Fruit fly (Drosophila melanogaster): ENCODE results near the gene LeuRS.

DNA sequence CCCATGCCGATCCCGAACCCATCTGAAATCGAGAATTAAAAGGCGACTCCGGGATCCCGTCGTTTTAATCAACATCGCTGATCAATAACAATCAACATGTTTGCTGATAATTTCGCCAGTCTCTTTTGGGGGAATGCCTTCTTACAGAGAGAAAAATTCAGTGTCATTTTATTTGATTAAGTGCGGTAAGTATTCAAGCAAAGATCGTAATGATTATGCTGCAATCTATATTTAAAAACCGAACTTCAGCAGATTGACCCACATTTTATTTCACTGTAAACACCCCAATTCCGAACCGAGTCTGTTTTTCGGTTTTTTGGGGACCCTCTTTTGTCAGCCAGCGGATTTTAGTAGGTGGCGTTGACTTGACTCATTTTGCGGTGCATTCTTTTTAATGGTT lies 39.4 kb upstream of the LeuRS start:
- no peak for TF ChIP-seq Hr83 (GFP tag; optimal IDR thresholded peaks at IDR 0.05; ENCODE audit: poor library complexity, severe bottlenecking)
- no peak for TF ChIP-seq sage (GFP tag; optimal IDR thresholded peaks at IDR 0.05)
- no peak for TF ChIP-seq pan (optimal IDR thresholded peaks at IDR 0.05)
- TF ChIP-seq dmrt93B (GFP tag; optimal IDR thresholded peaks at IDR 0.05), result peak; percentile 62
- TF ChIP-seq CG32264 (GFP tag; optimal IDR thresholded peaks at IDR 0.05), result peak; percentile 32
- peak; percentile 60 for TF ChIP-seq OdsH (GFP tag; optimal IDR thresholded peaks at IDR 0.05)
- no peak for TF ChIP-seq tai (GFP tag; optimal IDR thresholded peaks at IDR 0.05)
- TF ChIP-seq N (GFP tag; optimal IDR thresholded peaks at IDR 0.05), result no peak
- no peak for TF ChIP-seq Abd-B (GFP tag; optimal IDR thresholded peaks at IDR 0.05)
- peak; percentile 68 for TF ChIP-seq br (GFP tag; optimal IDR thresholded peaks at IDR 0.05)
- no peak for TF ChIP-seq usp (GFP tag; optimal IDR thresholded peaks at IDR 0.05)
- TF ChIP-seq Dif (GFP tag; optimal IDR thresholded peaks at IDR 0.05; ENCODE audit: partially characterized antibody), result no peak
- TF ChIP-seq Jra (GFP tag; optimal IDR thresholded peaks at IDR 0.05), result no peak
